Worm (Caenorhabditis elegans): Measurements from ENCODE around the gene sde-2.
A peak's percentile ranks its signal among the peaks of the same experiment; 100 is the strongest.

ce11 chrV:13638040-13638439 is 10.7 kb downstream of the sde-2 start:
- TF ChIP-seq lin-11 (tag; optimal IDR thresholded peaks at IDR 0.05): no peak
- TF ChIP-seq ahr-1 (tag; optimal IDR thresholded peaks at IDR 0.05): no peak
- TF ChIP-seq pax-1 (tag; optimal IDR thresholded peaks at IDR 0.05): no peak
- no peak for TF ChIP-seq ama-1 (optimal IDR thresholded peaks at IDR 0.05)
- TF ChIP-seq elt-2 (tag; optimal IDR thresholded peaks at IDR 0.05): peak; percentile 75
- TF ChIP-seq unc-3 (GFP tag; conservative IDR thresholded peaks at IDR 0.05): no peak
- TF ChIP-seq unc-3 (tag; optimal IDR thresholded peaks at IDR 0.05): no peak
- no peak for TF ChIP-seq nhr-11 (tag; optimal IDR thresholded peaks at IDR 0.05)
- no peak for TF ChIP-seq nhr-232 (tag; optimal IDR thresholded peaks at IDR 0.05)
- TF ChIP-seq hlh-30 (tag; optimal IDR thresholded peaks at IDR 0.05; ENCODE audit: insufficient read depth): no peak
- no peak for TF ChIP-seq fkh-10 (GFP tag; optimal IDR thresholded peaks at IDR 0.05)

All from whole organism, late embryonic.